Fruit fly (Drosophila melanogaster): ENCODE measurements around the gene Uch-L5.

The Uch-L5 gene

dm6 chr3L:9487586-9487985 is 10.8 kb upstream of the Uch-L5 start, which contains the start of gene pall (continued):
- TF ChIP-seq HmgZ (tag; optimal IDR thresholded peaks at IDR 0.05) (no peak), CG12769 (tag; optimal IDR thresholded peaks at IDR 0.05) (no peak), BEAF-32 (GFP tag; optimal IDR thresholded peaks at IDR 0.05) (peak; percentile 19), CG1024 (GFP tag; IDR thresholded peaks at IDR 0.05) (no peak), CG6654 (GFP tag; optimal IDR thresholded peaks at IDR 0.05) (no peak), chinmo (GFP tag; IDR thresholded peaks at IDR 0.05; ENCODE audit: partially characterized antibody) (no peak), CG2199 (GFP tag; IDR thresholded peaks at IDR 0.05) (no peak), CG16813 (GFP tag; IDR thresholded peaks at IDR 0.05; ENCODE audit: partially characterized antibody) (0 out of 3 replicates have a peak, but pooled peaks have one; percentile 16), Ptx1 (GFP tag; IDR thresholded peaks at IDR 0.05) (no peak), Dref (GFP tag; IDR thresholded peaks at IDR 0.05) (no peak), CG34422 (GFP tag; IDR thresholded peaks at IDR 0.05) (no peak), Deaf1 (tag; optimal IDR thresholded peaks at IDR 0.05) (no peak), HHEX (GFP tag; optimal IDR thresholded peaks at IDR 0.05) (no peak), Side (GFP tag; optimal IDR thresholded peaks at IDR 0.05) (no peak), Dll (GFP tag; IDR thresholded peaks at IDR 0.05; ENCODE audit: partially characterized antibody) (peak; percentile 43; the same call in 2 of the 4 replicates), CG15514 (GFP tag; optimal IDR thresholded peaks at IDR 0.05) (no peak), pfk (GFP tag; optimal IDR thresholded peaks at IDR 0.05) (no peak), bigmax (GFP tag; optimal IDR thresholded peaks at IDR 0.05) (no peak), CG17328 (GFP tag; IDR thresholded peaks at IDR 0.05) (no peak), fu2 (GFP tag; optimal IDR thresholded peaks at IDR 0.05) (no peak), CG15011 (GFP tag; optimal IDR thresholded peaks at IDR 0.05) (no peak), usp (GFP tag; optimal IDR thresholded peaks at IDR 0.05) (no peak), ind (GFP tag; optimal IDR thresholded peaks at IDR 0.05) (no peak), CG11504 (tag; optimal IDR thresholded peaks at IDR 0.05) (no peak), CG12219 (GFP tag; optimal IDR thresholded peaks at IDR 0.05) (no peak), CG4360 (GFP tag; IDR thresholded peaks at IDR 0.05) (no peak), HLH54F (GFP tag; optimal IDR thresholded peaks at IDR 0.05) (no peak), abd-A (tag; optimal IDR thresholded peaks at IDR 0.05) (no peak), CG4854 (GFP tag; optimal IDR thresholded peaks at IDR 0.05) (no peak), Pdp1 (GFP tag; optimal IDR thresholded peaks at IDR 0.05) (peak in 1 of 2 experiments; percentile 18), CG8281 (tag; optimal IDR thresholded peaks at IDR 0.05) (no peak), H15 (GFP tag; IDR thresholded peaks at IDR 0.05) (no peak), stwl (tag; optimal IDR thresholded peaks at IDR 0.05) (peak; percentile 79), NK7.1 (GFP tag; optimal IDR thresholded peaks at IDR 0.05) (no peak), gcm2 (GFP tag; optimal IDR thresholded peaks at IDR 0.05) (no peak), Hsf (GFP tag; optimal IDR thresholded peaks at IDR 0.05) (no peak), CG13287 (GFP tag; IDR thresholded peaks at IDR 0.05; ENCODE audit: partially characterized antibody) (peak; percentile 54; the same call in 1 of the 2 replicates), mirr (GFP tag; optimal IDR thresholded peaks at IDR 0.05) (no peak), CG14965 (GFP tag; optimal IDR thresholded peaks at IDR 0.05; ENCODE audit: borderline replicate concordance) (no peak), ftz-f1 (GFP tag; optimal IDR thresholded peaks at IDR 0.05) (no peak), vnd (GFP tag; IDR thresholded peaks at IDR 0.05; ENCODE audit: partially characterized antibody) (no peak), CG12391 (tag; optimal IDR thresholded peaks at IDR 0.05) (peak; percentile 20), Rx (GFP tag; IDR thresholded peaks at IDR 0.05) (no peak), tgo (GFP tag; IDR thresholded peaks at IDR 0.05) (no peak), Sox102F (GFP tag; optimal IDR thresholded peaks at IDR 0.05) (no peak), hkb (optimal IDR thresholded peaks at IDR 0.05) (no peak), hkb (GFP tag; IDR thresholded peaks at IDR 0.05) (no peak; the same call in 1 of the 2 replicates), Taf1 (GFP tag; IDR thresholded peaks at IDR 0.05) (no peak), cad (GFP tag; optimal IDR thresholded peaks at IDR 0.05) (no peak), BtbVII (GFP tag; optimal IDR thresholded peaks at IDR 0.05) (no peak), CG10979 (tag; optimal IDR thresholded peaks at IDR 0.05) (no peak)
